Fruit fly (Drosophila melanogaster) whole organism, pupa: ENCODE results near the gene CG15547.
A peak's percentile ranks its signal among the peaks of the same experiment; 100 is the strongest.

Experiments
- CG10348 ChIP-seq: fragments of 200-800 bp; sonication (Bioruptor generic); IDR thresholded peaks from 2 replicates; pipeline ENCODE4 v1.3.6; 2022; ENCODE audit warnings: missing biosample characterization, missing genetic modification characterization
- CG12605 ChIP-seq: fragments of 200-800 bp; sonication (Bioruptor generic); IDR thresholded peaks from 2 replicates; pipeline ENCODE4 v1.3.6; 2022; ENCODE audit warnings: missing biosample characterization, missing genetic modification characterization
- CG13204 ChIP-seq: fragments of 200-800 bp; sonication (Bioruptor generic); optimal IDR thresholded peaks from 2 replicates; lab custom pipeline; 2018; ENCODE audit warnings: missing biosample characterization, mild to moderate bottlenecking, missing genetic modification characterization, moderate library complexity
- CG14655 ChIP-seq: fragments of 200-800 bp; sonication (Bioruptor generic); optimal IDR thresholded peaks from 3 replicates; lab custom pipeline; 2017; ENCODE audit warnings: mild to moderate bottlenecking, missing biosample characterization, missing genetic modification reagents, missing genetic modification characterization
- CG15710 ChIP-seq: fragments of 200-800 bp; sonication (Bioruptor generic); optimal IDR thresholded peaks from 2 replicates; lab custom pipeline; 2018; ENCODE audit warnings: missing biosample characterization, mild to moderate bottlenecking, missing genetic modification characterization, moderate library complexity
- CG17806 ChIP-seq: fragments of 200-800 bp; sonication (Bioruptor generic); optimal IDR thresholded peaks from 2 replicates; lab custom pipeline; 2018; ENCODE audit warnings: missing biosample characterization, mild to moderate bottlenecking, missing genetic modification characterization, moderate library complexity
- CG32121 ChIP-seq: fragments of 200-800 bp; sonication (Bioruptor generic); IDR thresholded peaks from 2 replicates; pipeline ENCODE4 v1.3.6; 2022; ENCODE audit warnings: missing biosample characterization, missing genetic modification characterization
- CG34367 ChIP-seq: fragments of 200-800 bp; sonication (Bioruptor generic); optimal IDR thresholded peaks from 2 replicates; lab custom pipeline; 2018; ENCODE audit warnings: missing biosample characterization, mild to moderate bottlenecking, missing genetic modification characterization
- CG4496 ChIP-seq: fragments of 200-800 bp; sonication (Bioruptor generic); IDR thresholded peaks from 3 replicates; pipeline ENCODE4 v1.3.6; 2022; ENCODE audit warnings: missing biosample characterization, missing genetic modification characterization
- CG8159 ChIP-seq: fragments of 200-800 bp; sonication (Bioruptor generic); optimal IDR thresholded peaks from 3 replicates; lab custom pipeline; 2018; ENCODE audit warnings: missing biosample characterization, mild to moderate bottlenecking, missing genetic modification characterization, moderate library complexity
- CG8301 ChIP-seq: fragments of 200-800 bp; sonication (Bioruptor generic); optimal IDR thresholded peaks from 2 replicates; lab custom pipeline; 2018; ENCODE audit warnings: missing biosample characterization, mild to moderate bottlenecking, missing genetic modification characterization
- CG9948 ChIP-seq: fragments of 200-800 bp; sonication (Bioruptor generic); optimal IDR thresholded peaks from 2 replicates; lab custom pipeline; 2018; ENCODE audit warnings: missing biosample characterization, mild to moderate bottlenecking, missing genetic modification characterization, moderate library complexity
- D1 ChIP-seq: fragments of 200-800 bp; sonication (Bioruptor generic); optimal IDR thresholded peaks from 2 replicates; lab custom pipeline; 2018; ENCODE audit warnings: missing biosample characterization, mild to moderate bottlenecking, missing genetic modification characterization, moderate library complexity
- EcR ChIP-seq: fragments of 200-800 bp; sonication (Bioruptor generic); optimal IDR thresholded peaks from 3 replicates; lab custom pipeline; 2019; ENCODE audit warnings: missing biosample characterization, missing genetic modification characterization, mild to moderate bottlenecking, moderate library complexity, missing genetic modification reagents
- Ets98B ChIP-seq: fragments of 200-800 bp; sonication (Bioruptor generic); IDR thresholded peaks from 2 replicates; pipeline ENCODE4 v1.3.6; 2022; ENCODE audit warnings: missing biosample characterization, missing genetic modification characterization
- Pif1A ChIP-seq: fragments of 200-800 bp; sonication (Bioruptor generic); optimal IDR thresholded peaks from 3 replicates; lab custom pipeline; 2016; ENCODE audit warnings: missing biosample characterization, missing genetic modification characterization
- Pif1B ChIP-seq: fragments of 200-800 bp; sonication (Bioruptor generic); optimal IDR thresholded peaks from 3 replicates; lab custom pipeline; 2016; ENCODE audit warnings: missing biosample characterization, missing genetic modification characterization
- Snoo ChIP-seq: fragments of 200-800 bp; sonication (Bioruptor generic); optimal IDR thresholded peaks from 3 replicates; lab custom pipeline; 2017; ENCODE audit warnings: missing biosample characterization, mild to moderate bottlenecking, missing genetic modification characterization, inconsistent platforms
- fd96Ca ChIP-seq: fragments of 200-800 bp; sonication (Bioruptor generic); IDR thresholded peaks from 3 replicates; pipeline ENCODE4 v1.3.6; 2022; ENCODE audit warnings: missing biosample characterization, missing genetic modification characterization
- gl ChIP-seq: fragments of 200-800 bp; sonication (Bioruptor generic); optimal IDR thresholded peaks from 2 replicates; lab custom pipeline; 2018; ENCODE audit warnings: missing biosample characterization, mild to moderate bottlenecking, missing genetic modification characterization
- rn ChIP-seq: fragments of 200-800 bp; sonication (Bioruptor generic); IDR thresholded peaks from 2 replicates; pipeline ENCODE4 v1.3.6; 2022; ENCODE audit warnings: missing biosample characterization, missing genetic modification characterization

CG15547 gene

DNA sequence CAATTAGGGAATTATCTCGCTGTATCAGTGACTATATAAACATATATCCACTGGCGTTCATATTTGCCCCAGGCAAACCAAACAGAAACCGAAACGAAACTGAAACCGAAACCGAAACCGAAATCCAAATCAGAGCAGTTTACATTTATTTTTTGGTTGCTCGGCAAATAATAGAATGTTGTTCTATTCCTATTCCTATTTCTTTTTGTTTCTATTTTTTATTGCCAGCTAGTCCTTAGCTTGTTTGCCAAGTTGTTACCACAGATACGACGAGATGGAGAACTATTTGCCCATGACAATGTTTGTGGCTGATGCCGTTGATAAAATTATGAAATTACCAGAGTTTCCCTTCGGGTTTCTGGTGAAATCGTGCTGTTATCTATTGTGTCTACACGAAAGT is 35.6 kb upstream of the CG15547 start:
- TF ChIP-seq gl (tag; lab: Kevin White, UChicago), result no peak
- TF ChIP-seq CG15710 (tag; lab: Kevin White, UChicago), result no peak
- no peak for TF ChIP-seq CG34367
- TF ChIP-seq Pif1B (GFP tag; lab: Kevin White, UChicago), result no peak
- TF ChIP-seq CG4496 (GFP tag; lab: Robert Waterston, UW), result no peak
- TF ChIP-seq CG9948 (tag; lab: Kevin White, UChicago), result no peak
- no peak for TF ChIP-seq Ets98B (GFP tag; lab: Robert Waterston, UW)
- no peak for TF ChIP-seq Pif1A (GFP tag; lab: Kevin White, UChicago)
- TF ChIP-seq CG14655 (GFP tag; lab: Kevin White, UChicago), result no peak
- TF ChIP-seq CG8301 (tag; lab: Kevin White, UChicago), result no peak
- TF ChIP-seq CG10348 (GFP tag; lab: Robert Waterston, UW), result no peak
- TF ChIP-seq rn, result no peak
- no peak for TF ChIP-seq CG17806 (tag; lab: Kevin White, UChicago)
- TF ChIP-seq CG13204 (GFP tag; lab: Kevin White, UChicago), result no peak
- TF ChIP-seq Snoo (tag; lab: Kevin White, UChicago), result no peak
- no peak for TF ChIP-seq CG12605 (GFP tag; lab: Robert Waterston, UW)
- no peak for TF ChIP-seq EcR (GFP tag; lab: Kevin White, UChicago)
- no peak for TF ChIP-seq CG32121 (GFP tag; lab: Robert Waterston, UW)
- TF ChIP-seq, all 21 proteins: peak for 0

DNA sequence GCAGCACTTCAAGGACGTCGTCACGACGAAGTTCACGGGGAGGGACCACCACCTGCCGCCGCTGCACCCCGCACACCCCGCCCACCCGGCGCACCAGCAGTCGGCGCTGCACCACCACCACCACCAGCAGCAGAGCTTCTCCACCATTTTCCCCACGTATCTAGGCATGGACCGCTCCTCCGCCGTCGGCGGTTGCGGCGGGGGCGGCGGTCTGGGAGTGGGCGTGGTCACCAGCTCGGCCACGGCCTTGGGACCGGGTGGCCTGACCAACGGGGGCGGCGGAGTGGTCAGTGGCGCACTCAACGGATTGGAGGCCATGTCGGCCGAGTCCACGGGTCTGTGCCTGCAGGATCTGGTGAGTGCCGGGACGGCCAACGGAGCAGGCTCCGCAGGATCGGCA is 32.7 kb upstream of the CG15547 start:
- TF ChIP-seq CG17806 (tag; lab: Kevin White, UChicago) (no peak), gl (tag; lab: Kevin White, UChicago) (no peak), fd96Ca (GFP tag; lab: Robert Waterston, UW) (no peak), CG15710 (tag; lab: Kevin White, UChicago) (no peak), Snoo (tag; lab: Kevin White, UChicago) (no peak), CG14655 (GFP tag; lab: Kevin White, UChicago) (no peak), CG34367 (no peak), Ets98B (GFP tag; lab: Robert Waterston, UW) (no peak), CG8301 (tag; lab: Kevin White, UChicago) (no peak), CG12605 (GFP tag; lab: Robert Waterston, UW) (no peak), CG32121 (GFP tag; lab: Robert Waterston, UW) (no peak)

DNA sequence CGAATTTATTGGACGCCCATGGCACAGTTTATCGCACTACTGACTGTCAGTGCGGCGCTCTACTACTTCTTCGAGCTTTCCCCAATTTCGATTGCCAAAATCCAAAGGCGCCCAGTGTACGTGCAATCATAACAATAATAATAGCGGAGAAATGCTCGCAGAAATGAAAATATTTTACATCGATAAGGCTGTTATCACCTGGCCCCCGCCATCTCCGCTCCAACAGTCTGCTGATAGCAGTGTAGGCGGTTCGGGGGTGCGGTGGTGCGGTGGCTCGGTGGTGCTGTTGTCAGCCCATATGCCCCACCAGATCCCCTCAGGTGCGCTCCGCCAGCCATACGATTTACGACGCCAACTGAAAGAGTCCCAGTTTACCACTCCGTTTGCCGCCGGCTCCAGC is 31.9 kb upstream of the CG15547 start:
- TF ChIP-seq fd96Ca (GFP tag; lab: Robert Waterston, UW) (0 out of 3 replicates have a peak, but pooled peaks have one; percentile 24), CG14655 (GFP tag; lab: Kevin White, UChicago) (no peak)

DNA sequence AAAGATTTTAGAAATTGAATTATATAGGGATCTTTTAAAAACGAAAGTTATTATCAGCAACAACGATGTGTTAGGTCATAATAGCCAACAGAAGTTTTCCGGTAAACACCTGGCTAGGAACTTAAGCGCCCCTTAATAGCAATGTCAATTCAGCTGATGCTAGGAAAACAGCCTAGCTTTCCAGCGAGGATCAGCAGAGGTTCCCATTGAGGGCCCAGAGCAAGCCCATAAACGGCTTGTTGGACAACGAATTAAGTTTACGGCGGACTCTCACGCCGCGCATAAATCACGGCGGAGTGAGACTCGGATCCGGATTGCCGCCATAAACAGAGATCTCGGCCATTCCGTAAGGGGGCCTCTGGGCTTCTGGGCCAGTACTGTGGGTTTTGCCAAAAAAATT is 30.4 kb upstream of the CG15547 start:
- TF ChIP-seq EcR (GFP tag; lab: Kevin White, UChicago) (no peak), CG8301 (tag; lab: Kevin White, UChicago) (no peak), CG14655 (GFP tag; lab: Kevin White, UChicago) (no peak), CG32121 (GFP tag; lab: Robert Waterston, UW) (no peak), CG4496 (GFP tag; lab: Robert Waterston, UW) (no peak), D1 (tag; lab: Kevin White, UChicago) (no peak), CG12605 (GFP tag; lab: Robert Waterston, UW) (no peak), Snoo (tag; lab: Kevin White, UChicago) (no peak), CG13204 (GFP tag; lab: Kevin White, UChicago) (no peak), Pif1A (GFP tag; lab: Kevin White, UChicago) (no peak), CG9948 (tag; lab: Kevin White, UChicago) (no peak), Pif1B (GFP tag; lab: Kevin White, UChicago) (no peak), fd96Ca (GFP tag; lab: Robert Waterston, UW) (no peak), CG8159 (tag; lab: Kevin White, UChicago) (no peak)

DNA sequence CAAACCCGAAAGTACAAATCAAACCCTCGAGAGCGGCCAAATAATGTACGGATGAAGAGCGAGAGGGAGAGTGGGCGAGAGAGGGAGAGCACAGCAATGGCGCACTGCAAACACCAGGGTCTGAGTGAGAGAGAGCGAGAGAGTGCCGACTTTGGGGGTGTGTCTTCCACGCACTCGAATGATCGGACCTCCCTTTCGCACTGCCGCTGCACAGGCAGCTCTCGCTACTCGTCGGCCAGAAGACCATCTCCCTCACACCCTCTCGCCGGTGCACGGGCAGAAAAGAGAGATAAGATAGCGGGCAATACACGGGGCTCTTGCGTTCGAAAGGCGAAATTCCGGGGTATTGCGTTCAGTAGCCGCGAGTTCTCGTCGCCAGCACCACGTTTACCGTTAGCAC is 29.1 kb upstream of the CG15547 start, which contains the start of gene Ptx1:
TSS of gene Ptx1 (plus strand) at position 353 of the 400 bp plus-strand sequence.
- TF ChIP-seq Snoo (tag; lab: Kevin White, UChicago) (no peak), CG13204 (GFP tag; lab: Kevin White, UChicago) (no peak), CG32121 (GFP tag; lab: Robert Waterston, UW) (peak; percentile 55; the same call in 1 of the 2 replicates), CG9948 (tag; lab: Kevin White, UChicago) (no peak), CG10348 (GFP tag; lab: Robert Waterston, UW) (no peak), CG4496 (GFP tag; lab: Robert Waterston, UW) (peak; percentile 85), fd96Ca (GFP tag; lab: Robert Waterston, UW) (peak; percentile 48; the same call in 1 of the 3 replicates), Pif1A (GFP tag; lab: Kevin White, UChicago) (no peak), CG8301 (tag; lab: Kevin White, UChicago) (no peak), Ets98B (GFP tag; lab: Robert Waterston, UW) (no peak), CG17806 (tag; lab: Kevin White, UChicago) (no peak), CG8159 (tag; lab: Kevin White, UChicago) (no peak), Pif1B (GFP tag; lab: Kevin White, UChicago) (no peak), gl (tag; lab: Kevin White, UChicago) (no peak), CG14655 (GFP tag; lab: Kevin White, UChicago) (no peak), CG34367 (no peak), EcR (GFP tag; lab: Kevin White, UChicago) (no peak), CG12605 (GFP tag; lab: Robert Waterston, UW) (no peak), rn (no peak), D1 (tag; lab: Kevin White, UChicago) (no peak)
